Worm (Caenorhabditis elegans) whole organism, young adult: ENCODE measurements around the gene C32D5.7.

Experiments used
- B0336.3 ChIP-seq: fragments of 200-800 bp; sonication (Bioruptor generic); IDR thresholded peaks from 2 replicates; pipeline ENCODE4 v1.3.6; 2022; ENCODE audit warnings: missing genetic modification characterization, missing compliant biosample characterization
- D2030.7 ChIP-seq: fragments of 200-800 bp; sonication (Bioruptor generic); IDR thresholded peaks from 2 replicates; pipeline ENCODE4 v1.3.6; 2022; ENCODE audit warnings: missing genetic modification reagents, missing genetic modification characterization, missing compliant biosample characterization
- F10E7.11 ChIP-seq: sonication (generic microtip); optimal IDR thresholded peaks from 2 replicates; lab custom pipeline; 2017; ENCODE audit warnings: mild to moderate bottlenecking, missing genetic modification characterization, moderate library complexity, missing compliant biosample characterization
- F37B4.10 ChIP-seq: fragments of 200-800 bp; sonication (Bioruptor generic); IDR thresholded peaks from 2 replicates; pipeline ENCODE4 v1.3.6; 2022; ENCODE audit warnings: missing genetic modification characterization, missing compliant biosample characterization
- F39B2.1 ChIP-seq: fragments of 200-800 bp; sonication (Bioruptor generic); IDR thresholded peaks from 2 replicates; pipeline ENCODE4 v1.3.6; 2022; ENCODE audit warnings: missing genetic modification reagents, missing genetic modification characterization, missing compliant biosample characterization
- F49E8.2 ChIP-seq: sonication (generic microtip); optimal IDR thresholded peaks from 3 replicates; lab custom pipeline; 2017; ENCODE audit warnings: missing genetic modification characterization, mild to moderate bottlenecking, missing compliant biosample characterization, antibody characterized with exemption, moderate library complexity; ENCODE audit not compliant: insufficient read depth
- F57C9.4 ChIP-seq: sonication (generic microtip); optimal IDR thresholded peaks from 2 replicates; lab custom pipeline; 2017; ENCODE audit warnings: mild to moderate bottlenecking, missing genetic modification characterization, missing compliant biosample characterization
- K11D2.4 ChIP-seq: fragments of 200-800 bp; sonication (Bioruptor generic); IDR thresholded peaks from 2 replicates; pipeline ENCODE4 v1.3.6; 2022; ENCODE audit warnings: missing genetic modification reagents, missing genetic modification characterization, missing compliant biosample characterization
- T07F8.4 ChIP-seq: sonication (generic microtip); optimal IDR thresholded peaks from 2 replicates; lab custom pipeline; 2016; ENCODE audit warnings: mild to moderate bottlenecking, missing genetic modification characterization, moderate library complexity, missing compliant biosample characterization
- T26A5.8 ChIP-seq: sonication (generic microtip); optimal IDR thresholded peaks from 2 replicates; lab custom pipeline; 2016; ENCODE audit warnings: missing genetic modification characterization, missing compliant biosample characterization
- Y53G8AR.9 ChIP-seq: fragments of 200-800 bp; sonication (Bioruptor generic); conservative IDR thresholded peaks from 2 replicates; pipeline ENCODE4 v1.3.6; 2022; ENCODE audit warnings: missing genetic modification reagents, missing genetic modification characterization, missing compliant biosample characterization
- Y79H2A.3 ChIP-seq: fragments of 200-800 bp; sonication (Bioruptor generic); conservative IDR thresholded peaks from 2 replicates; pipeline ENCODE4 v1.3.6; 2022; ENCODE audit warnings: missing genetic modification reagents, missing genetic modification characterization, missing compliant biosample characterization
- Y95B8A.8 ChIP-seq: fragments of 200-800 bp; sonication (Bioruptor generic); IDR thresholded peaks from 2 replicates; pipeline ENCODE4 v1.3.6; 2022; ENCODE audit warnings: missing genetic modification reagents, missing genetic modification characterization, missing compliant biosample characterization
- ama-1 ChIP-seq, 3 experiments: fragments of 150-350 bp in 1 of 3; sonication (generic microtip) in 2 of 3; optimal IDR thresholded peaks; 2 replicates each; lab custom pipeline; 2014 to 2018; ENCODE audit warnings: missing biosample characterization in 2 of 3, missing genetic modification characterization in 2 of 3, missing genetic modification reagents in 2 of 3
- athp-1 ChIP-seq: sonication (generic microtip); optimal IDR thresholded peaks from 2 replicates; lab custom pipeline; 2017; ENCODE audit warnings: mild to moderate bottlenecking, missing genetic modification characterization, missing compliant biosample characterization
- attf-3 ChIP-seq: fragments of 200-800 bp; sonication (Bioruptor generic); conservative IDR thresholded peaks from 2 replicates; pipeline ENCODE4 v1.3.6; 2022; ENCODE audit warnings: missing genetic modification reagents, missing genetic modification characterization, missing compliant biosample characterization
- attf-5 ChIP-seq: fragments of 200-800 bp; sonication (Bioruptor generic); optimal IDR thresholded peaks from 2 replicates; lab custom pipeline; 2018; ENCODE audit warnings: mild to moderate bottlenecking, missing genetic modification characterization, missing compliant biosample characterization
- ccch-3 ChIP-seq: fragments of 200-800 bp; sonication (Bioruptor generic); optimal IDR thresholded peaks from 2 replicates; lab custom pipeline; 2018; ENCODE audit warnings: mild to moderate bottlenecking, missing genetic modification characterization, missing compliant biosample characterization
- ceh-40 ChIP-seq: fragments of 200-800 bp; sonication (Bioruptor generic); IDR thresholded peaks from 2 replicates; pipeline ENCODE4 v1.3.6; 2022; ENCODE audit warnings: missing genetic modification characterization, missing compliant biosample characterization
- ceh-79 ChIP-seq: sonication (generic microtip); optimal IDR thresholded peaks from 2 replicates; lab custom pipeline; 2017; ENCODE audit warnings: mild to moderate bottlenecking, missing genetic modification characterization, missing compliant biosample characterization
- ceh-91 ChIP-seq: fragments of 200-800 bp; sonication (Bioruptor generic); IDR thresholded peaks from 2 replicates; pipeline ENCODE4 v1.3.6; 2022; ENCODE audit warnings: missing genetic modification reagents, missing genetic modification characterization, missing compliant biosample characterization
- die-1 ChIP-seq: sonication (generic microtip); optimal IDR thresholded peaks from 2 replicates; lab custom pipeline; 2016; ENCODE audit warnings: missing genotype, mild to moderate bottlenecking, missing genetic modification characterization, missing compliant biosample characterization
- dox-1 ChIP-seq: fragments of 200-800 bp; sonication (Bioruptor generic); IDR thresholded peaks from 2 replicates; pipeline ENCODE4 v1.3.6; 2022; ENCODE audit warnings: missing genetic modification reagents, missing genetic modification characterization, missing compliant biosample characterization
- dpff-1 ChIP-seq: sonication (generic microtip); optimal IDR thresholded peaks from 2 replicates; lab custom pipeline; 2017; ENCODE audit warnings: mild to moderate bottlenecking, missing genetic modification characterization, missing compliant biosample characterization
- efl-1 ChIP-seq: fragments of 150-350 bp; optimal IDR thresholded peaks from 2 replicates; lab custom pipeline; 2014; ENCODE audit warnings: missing biosample characterization, missing genetic modification reagents, missing genetic modification characterization
- egrh-3 ChIP-seq: fragments of 200-800 bp; sonication (Bioruptor generic); IDR thresholded peaks from 2 replicates; pipeline ENCODE4 v1.3.6; 2022; ENCODE audit warnings: missing genetic modification reagents, missing genetic modification characterization, missing compliant biosample characterization
- gei-17 ChIP-seq: fragments of 200-800 bp; sonication (Bioruptor generic); optimal IDR thresholded peaks from 2 replicates; lab custom pipeline; 2018; ENCODE audit warnings: mild to moderate bottlenecking, missing genetic modification characterization, missing compliant biosample characterization
- him-1 ChIP-seq: sonication (generic microtip); optimal IDR thresholded peaks from 2 replicates; lab custom pipeline; 2016; ENCODE audit warnings: missing genotype, missing genetic modification reagents, missing genetic modification characterization, missing compliant biosample characterization
- hlh-26 ChIP-seq: fragments of 200-800 bp; sonication (Bioruptor generic); conservative IDR thresholded peaks from 2 replicates; pipeline ENCODE4 v1.3.6; 2022; ENCODE audit warnings: missing genetic modification reagents, missing genetic modification characterization, missing compliant biosample characterization
- lag-1 ChIP-seq: fragments of 200-800 bp; sonication (Bioruptor generic); IDR thresholded peaks from 2 replicates; pipeline ENCODE4 v1.3.6; 2022; ENCODE audit warnings: missing genetic modification reagents, missing genetic modification characterization, missing compliant biosample characterization
- let-526 ChIP-seq: fragments of 200-800 bp; sonication (Bioruptor generic); IDR thresholded peaks from 2 replicates; pipeline ENCODE4 v1.3.6; 2022; ENCODE audit warnings: missing genetic modification reagents, missing genetic modification characterization, missing compliant biosample characterization
- let-607 ChIP-seq, 2 experiments: fragments of 200-800 bp in 1 of 2; sonication (Bioruptor generic) in 1 of 2; sonication (generic microtip) in 1 of 2; optimal IDR thresholded peaks; 2 replicates each; lab custom pipeline; 2016 to 2018; ENCODE audit warnings: mild to moderate bottlenecking in 2 of 2, missing compliant biosample characterization in 2 of 2, missing genetic modification characterization in 2 of 2, moderate library complexity in 2 of 2, missing genotype in 1 of 2
- madf-6 ChIP-seq: fragments of 200-800 bp; sonication (Bioruptor generic); IDR thresholded peaks from 2 replicates; pipeline ENCODE4 v1.3.6; 2022; ENCODE audit warnings: missing genetic modification reagents, missing genetic modification characterization, missing compliant biosample characterization
- mcd-1 ChIP-seq: fragments of 200-800 bp; sonication (Bioruptor generic); IDR thresholded peaks from 2 replicates; pipeline ENCODE4 v1.3.6; 2022; ENCODE audit warnings: missing genetic modification reagents, missing genetic modification characterization, missing compliant biosample characterization
- mes-4 ChIP-seq: sonication (generic microtip); optimal IDR thresholded peaks from 2 replicates; lab custom pipeline; 2016; ENCODE audit warnings: missing genotype, missing genetic modification characterization, missing compliant biosample characterization
- nfya-1 ChIP-seq: sonication (generic microtip); optimal IDR thresholded peaks from 2 replicates; lab custom pipeline; 2017; ENCODE audit warnings: antibody characterized with exemption, missing compliant biosample characterization, missing genetic modification characterization, borderline replicate concordance; ENCODE audit not compliant: insufficient read depth
- nhr-80 ChIP-seq: sonication (generic microtip); optimal IDR thresholded peaks from 2 replicates; lab custom pipeline; 2016; ENCODE audit warnings: missing genetic modification characterization, missing compliant biosample characterization
- rpc-1 ChIP-seq, 2 experiments: fragments of 150-350 bp in 1 of 2; sonication (generic microtip) in 1 of 2; optimal IDR thresholded peaks; 2 replicates each; lab custom pipeline; 2014 to 2018; ENCODE audit warnings: missing biosample characterization in 1 of 2, missing genetic modification characterization in 1 of 2, missing genetic modification reagents in 1 of 2, missing genotype in 1 of 2
- snpc-1.1 ChIP-seq: sonication (generic microtip); optimal IDR thresholded peaks from 2 replicates; lab custom pipeline; 2017; ENCODE audit warnings: missing genetic modification characterization, mild to moderate bottlenecking, missing compliant biosample characterization, antibody characterized with exemption, moderate library complexity, missing genotype, missing genetic modification reagents; ENCODE audit not compliant: insufficient read depth
- snpc-1.3 ChIP-seq: sonication (generic microtip); optimal IDR thresholded peaks from 2 replicates; lab custom pipeline; 2017; ENCODE audit warnings: missing genetic modification characterization, mild to moderate bottlenecking, missing compliant biosample characterization, antibody characterized with exemption, moderate library complexity, missing genotype, missing genetic modification reagents; ENCODE audit not compliant: insufficient read depth
- snpc-4 ChIP-seq, 5 experiments: fragments of 150-350 bp in 1 of 5; sonication (generic microtip) in 4 of 5; optimal IDR thresholded peaks; 2 replicates each; lab custom pipeline; 2014 to 2018; ENCODE audit warnings: missing genetic modification characterization in 5 of 5, missing biosample characterization in 3 of 5, antibody characterized with exemption in 2 of 5, mild to moderate bottlenecking in 2 of 5, missing compliant biosample characterization in 2 of 5, missing genotype in 2 of 5, moderate library complexity in 2 of 5, missing genetic modification reagents in 1 of 5
- tbp1 ChIP-seq: fragments of 200-800 bp; sonication (Bioruptor generic); optimal IDR thresholded peaks from 2 replicates; lab custom pipeline; 2018; ENCODE audit warnings: mild to moderate bottlenecking, missing genetic modification characterization, missing compliant biosample characterization
- ztf-22 ChIP-seq: fragments of 200-800 bp; sonication (Bioruptor generic); optimal IDR thresholded peaks from 2 replicates; lab custom pipeline; 2018; ENCODE audit warnings: mild to moderate bottlenecking, missing genetic modification characterization, moderate library complexity, missing compliant biosample characterization
- ztf-6 ChIP-seq: fragments of 200-800 bp; sonication (Bioruptor generic); IDR thresholded peaks from 2 replicates; pipeline ENCODE4 v1.3.6; 2022; ENCODE audit warnings: missing genetic modification reagents, missing genetic modification characterization, missing compliant biosample characterization

Gene C32D5.7

DNA sequence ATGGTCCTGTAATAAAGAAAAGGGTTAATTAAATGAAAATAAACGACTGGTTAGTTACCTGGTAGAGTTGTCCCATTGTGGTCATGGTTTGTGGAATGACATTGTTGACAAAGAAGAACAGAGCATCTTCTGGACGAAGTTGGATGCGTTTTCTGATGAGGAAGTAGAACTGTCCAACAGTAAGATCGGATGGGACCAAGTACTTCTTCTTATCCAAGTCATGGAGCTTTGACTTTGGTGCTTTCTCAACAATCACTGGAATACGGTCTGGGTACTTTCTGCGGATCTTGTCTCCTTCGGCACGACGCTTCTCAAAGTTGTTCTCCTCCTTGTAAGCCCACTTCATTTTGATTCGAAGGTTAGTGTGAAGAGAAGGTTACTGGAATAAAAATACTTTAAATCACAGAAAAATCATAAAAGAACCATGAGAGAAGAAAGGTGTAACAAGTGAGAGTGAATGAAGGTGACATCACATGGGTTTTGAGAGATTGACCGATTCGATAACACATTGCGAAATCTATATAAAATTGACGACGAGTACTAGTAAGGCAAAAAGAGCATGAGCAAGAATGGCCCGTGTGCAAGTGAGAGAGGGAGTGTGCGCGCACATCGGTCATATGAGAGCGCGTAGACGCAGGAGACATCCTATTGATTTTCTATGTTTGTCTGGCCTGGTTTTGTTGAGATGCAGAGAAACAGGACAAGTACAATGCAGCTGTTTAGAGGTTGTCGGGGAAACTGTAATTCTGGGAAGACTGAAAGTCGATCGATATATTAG is 7.7 kb upstream of the C32D5.7 start, which contains the start of gene lgg-1 (continued):
- peak; percentile 72 for TF ChIP-seq athp-1 (tag; lab: Kevin White, UChicago)
- TF ChIP-seq dpff-1, result no peak
- peak; percentile 45 for TF ChIP-seq attf-5 (GFP tag; lab: Kevin White, UChicago)
- TF ChIP-seq T26A5.8 (tag; lab: Kevin White, UChicago), result no peak
- TF ChIP-seq F49E8.2, result no peak
- TF ChIP-seq K11D2.4, result no peak
- TF ChIP-seq mes-4 (tag; lab: Kevin White, UChicago), result no peak
- no peak for TF ChIP-seq nfya-1 (tag; lab: Kevin White, UChicago)
- no peak for TF ChIP-seq snpc-1.3
- TF ChIP-seq F37B4.10, result no peak
- TF ChIP-seq nhr-80 (tag; lab: Kevin White, UChicago), result no peak
- TF ChIP-seq B0336.3 (GFP tag; lab: Robert Waterston, UW), result no peak; the same call in 1 of the 2 replicates
- peak; percentile 33; the same call in 1 of the 2 replicates for TF ChIP-seq madf-6
- no peak for TF ChIP-seq F57C9.4 (tag; lab: Kevin White, UChicago)
- 0 out of 2 replicates have a peak, but pooled peaks have one; percentile 23 for TF ChIP-seq ztf-6 (GFP tag; lab: Robert Waterston, UW)
- no peak for TF ChIP-seq rpc-1 (optimal IDR thresholded peaks at IDR 0.05; lab: Kevin White, UChicago)
- no peak for TF ChIP-seq rpc-1 (tag; optimal IDR thresholded peaks at IDR 0.05; lab: Kevin White, UChicago)
- peak; percentile 44 for TF ChIP-seq tbp1 (GFP tag; lab: Kevin White, UChicago)
- no peak for TF ChIP-seq F10E7.11
- TF ChIP-seq let-526, result peak; percentile 78; the same call in 1 of the 2 replicates
- TF ChIP-seq F39B2.1 (GFP tag; lab: Robert Waterston, UW), result no peak
- TF ChIP-seq D2030.7, result no peak
- TF ChIP-seq ztf-22, result no peak
- TF ChIP-seq attf-3 (GFP tag; lab: Robert Waterston, UW), result no peak
- peak; percentile 56 for TF ChIP-seq mcd-1 (GFP tag; lab: Robert Waterston, UW)
- TF ChIP-seq ccch-3 (GFP tag; lab: Kevin White, UChicago), result no peak
- TF ChIP-seq die-1, result no peak
- TF ChIP-seq dox-1 (GFP tag; lab: Robert Waterston, UW), result peak; percentile 75
- 0 out of 2 replicates have a peak, but pooled peaks have one; percentile 35 for TF ChIP-seq lag-1 (GFP tag; lab: Robert Waterston, UW)
- TF ChIP-seq ceh-40 (GFP tag; lab: Robert Waterston, UW), result 0 out of 2 replicates have a peak, but pooled peaks have one; percentile 16
- peak in 1 of 2 experiments; percentile 38 for TF ChIP-seq let-607 (tag; optimal IDR thresholded peaks at IDR 0.05; lab: Kevin White, UChicago)
- peak; percentile 98 for TF ChIP-seq ama-1 (optimal IDR thresholded peaks at IDR 0.05; lab: Kevin White, UChicago)
- TF ChIP-seq ama-1 (GFP tag; optimal IDR thresholded peaks at IDR 0.05; lab: Kevin White, UChicago), result no peak
- no peak for TF ChIP-seq him-1 (tag; lab: Kevin White, UChicago)
- peak; percentile 72 for TF ChIP-seq Y95B8A.8 (GFP tag; lab: Robert Waterston, UW)
- TF ChIP-seq T07F8.4 (tag; lab: Kevin White, UChicago), result no peak
- TF ChIP-seq snpc-1.1 (tag; lab: Kevin White, UChicago), result no peak
- no peak for TF ChIP-seq snpc-4 (GFP tag; optimal IDR thresholded peaks at IDR 0.05; lab: Kevin White, UChicago)
- peak in 3 of 4 experiments; percentile 1 to 12 (median 10) for TF ChIP-seq snpc-4 (tag; optimal IDR thresholded peaks at IDR 0.05; lab: Kevin White, UChicago)
- TF ChIP-seq ceh-91 (GFP tag; lab: Robert Waterston, UW), result no peak
- TF ChIP-seq egrh-3, result peak; percentile 29; the same call in 1 of the 2 replicates
- no peak for TF ChIP-seq ceh-79 (tag; lab: Kevin White, UChicago)
- TF ChIP-seq hlh-26 (GFP tag; lab: Robert Waterston, UW), result no peak
- TF ChIP-seq Y53G8AR.9, result peak; percentile 43; the same call in 1 of the 2 replicates
- TF ChIP-seq Y79H2A.3, result 0 out of 2 replicates have a peak, but pooled peaks have one; percentile 6
- no peak for TF ChIP-seq efl-1 (GFP tag; lab: Kevin White, UChicago)
- no peak for TF ChIP-seq gei-17
